Fruit fly (Drosophila melanogaster) whole organism, wandering third instar larva: ENCODE data around the gene Ptip.

Experiments used
- Abd-B ChIP-seq: fragments of >200 bp; optimal IDR thresholded peaks from 2 replicates; lab custom pipeline; 2017; ENCODE audit warnings: missing biosample characterization, missing genetic modification characterization
- Dfd ChIP-seq: fragments of >200 bp; optimal IDR thresholded peaks from 2 replicates; lab custom pipeline; 2017; ENCODE audit warnings: missing biosample characterization, missing genetic modification characterization
- Mio ChIP-seq: sonication (Bioruptor generic); optimal IDR thresholded peaks from 2 replicates; lab custom pipeline; 2016; ENCODE audit warnings: missing biosample characterization, missing genetic modification characterization
- Sp1 ChIP-seq: fragments of 200-800 bp; sonication (Bioruptor generic); optimal IDR thresholded peaks from 3 replicates; lab custom pipeline; 2019; ENCODE audit warnings: missing biosample characterization, mild to moderate bottlenecking, missing genetic modification characterization, moderate library complexity
- tai ChIP-seq: sonication (Bioruptor generic); optimal IDR thresholded peaks from 2 replicates; lab custom pipeline; 2016; ENCODE audit warnings: missing biosample characterization, missing genetic modification characterization

dm6 chr3L:14063241-14064064 is 34.5 kb upstream of the Ptip start:
- no peak for TF ChIP-seq tai (GFP tag; lab: Kevin White, UChicago)
- TF ChIP-seq Dfd (GFP tag; lab: Kevin White, UChicago), result no peak
- TF ChIP-seq Mio (GFP tag; lab: Kevin White, UChicago), result no peak
- no peak for TF ChIP-seq Sp1 (GFP tag; lab: Kevin White, UChicago)
- no peak for TF ChIP-seq Abd-B (GFP tag; lab: Kevin White, UChicago)
